Fruit fly (Drosophila melanogaster) whole organism, prepupa: Measurements from ENCODE around the gene mAChR-B.
A peak's percentile ranks its signal among the peaks of the same experiment; 100 is the strongest.
"Not testable (repeated sequence)": the region's sequence is repeated elsewhere in the genome, so short reads cannot be mapped to it uniquely, and the experiment has no call there.

ENCODE experiments used
- Blimp-1 ChIP-seq: fragments of 200-800 bp; sonication (Bioruptor generic); optimal IDR thresholded peaks from 3 replicates; lab custom pipeline; 2017; ENCODE audit warnings: missing biosample characterization, missing genetic modification characterization, mild to moderate bottlenecking, moderate library complexity, missing genetic modification reagents
- CG10631 ChIP-seq: fragments of 200-800 bp; sonication (Bioruptor generic); optimal IDR thresholded peaks from 2 replicates; lab custom pipeline; 2016; ENCODE audit warnings: missing biosample characterization, missing genetic modification characterization
- CG10669 ChIP-seq: fragments of 200-800 bp; sonication (Bioruptor generic); optimal IDR thresholded peaks from 3 replicates; lab custom pipeline; 2018; ENCODE audit warnings: missing biosample characterization, mild to moderate bottlenecking, missing genetic modification characterization, moderate library complexity
- CG11294 ChIP-seq: fragments of 200-800 bp; sonication (Bioruptor generic); IDR thresholded peaks from 2 replicates; pipeline ENCODE4 v1.3.6; 2022; ENCODE audit warnings: missing biosample characterization, missing genetic modification characterization
- CG11762 ChIP-seq: fragments of 200-800 bp; sonication (Bioruptor generic); optimal IDR thresholded peaks from 3 replicates; lab custom pipeline; 2016; ENCODE audit warnings: missing biosample characterization, missing genetic modification characterization; ENCODE audit not compliant: insufficient read depth
- CG11902 ChIP-seq: fragments of 200-800 bp; sonication (Bioruptor generic); optimal IDR thresholded peaks from 3 replicates; lab custom pipeline; 2016; ENCODE audit warnings: missing biosample characterization, missing genetic modification characterization
- CG1621 ChIP-seq: fragments of 200-800 bp; sonication (Bioruptor generic); optimal IDR thresholded peaks from 3 replicates; lab custom pipeline; 2018; ENCODE audit warnings: missing biosample characterization, mild to moderate bottlenecking, missing genetic modification characterization
- CG16779 ChIP-seq: fragments of 200-800 bp; sonication (Bioruptor generic); optimal IDR thresholded peaks from 3 replicates; lab custom pipeline; 2017; ENCODE audit warnings: missing biosample characterization, mild to moderate bottlenecking, missing genetic modification characterization
- CG3032 ChIP-seq: fragments of 200-800 bp; optimal IDR thresholded peaks from 2 replicates; lab custom pipeline; 2019; ENCODE audit warnings: missing biosample characterization, mild to moderate bottlenecking, missing genetic modification characterization, moderate library complexity
- CG31627 ChIP-seq: fragments of 200-800 bp; sonication (Bioruptor generic); optimal IDR thresholded peaks from 3 replicates; lab custom pipeline; 2016; ENCODE audit warnings: missing biosample characterization, missing genetic modification characterization
- CG32006 ChIP-seq: fragments of 200-800 bp; sonication (Bioruptor generic); optimal IDR thresholded peaks from 3 replicates; lab custom pipeline; 2017; ENCODE audit warnings: missing biosample characterization, mild to moderate bottlenecking, missing genetic modification characterization
- CG34406 ChIP-seq: fragments of 200-800 bp; sonication (Bioruptor generic); optimal IDR thresholded peaks from 3 replicates; lab custom pipeline; 2016; ENCODE audit warnings: missing biosample characterization, missing genetic modification characterization
- CG4318 ChIP-seq: fragments of 200-800 bp; sonication (Bioruptor generic); optimal IDR thresholded peaks from 3 replicates; lab custom pipeline; 2017; ENCODE audit warnings: missing biosample characterization, mild to moderate bottlenecking, missing genetic modification characterization
- CG6163 ChIP-seq: fragments of 200-800 bp; sonication (Bioruptor generic); IDR thresholded peaks from 3 replicates; pipeline ENCODE4 v1.3.6; 2022; ENCODE audit warnings: missing biosample characterization, missing genetic modification characterization
- CG6276 ChIP-seq: fragments of 200-800 bp; sonication (Bioruptor generic); optimal IDR thresholded peaks from 2 replicates; lab custom pipeline; 2017; ENCODE audit warnings: missing biosample characterization, mild to moderate bottlenecking, missing genetic modification characterization
- CG6792 ChIP-seq: fragments of 200-800 bp; sonication (Bioruptor generic); optimal IDR thresholded peaks from 3 replicates; lab custom pipeline; 2016; ENCODE audit warnings: missing biosample characterization, missing genetic modification characterization
- CG6808 ChIP-seq: fragments of 200-800 bp; sonication (Bioruptor generic); optimal IDR thresholded peaks from 3 replicates; lab custom pipeline; 2017; ENCODE audit warnings: missing biosample characterization, missing genetic modification characterization, mild to moderate bottlenecking, moderate library complexity, missing genetic modification reagents
- CG7368 ChIP-seq: fragments of 200-800 bp; sonication (Bioruptor generic); optimal IDR thresholded peaks from 3 replicates; lab custom pipeline; 2016; ENCODE audit warnings: missing biosample characterization, missing genetic modification characterization
- CG8119 ChIP-seq: fragments of 200-800 bp; sonication (Bioruptor generic); IDR thresholded peaks from 3 replicates; pipeline ENCODE4 v1.3.6; 2022; ENCODE audit warnings: missing biosample characterization, missing genetic modification characterization
- CG8632 ChIP-seq: fragments of 200-800 bp; sonication (Bioruptor generic); optimal IDR thresholded peaks from 3 replicates; lab custom pipeline; 2016; ENCODE audit warnings: missing biosample characterization, missing genetic modification characterization
- CG9139 ChIP-seq: fragments of 200-800 bp; sonication (Bioruptor generic); optimal IDR thresholded peaks from 3 replicates; lab custom pipeline; 2017; ENCODE audit warnings: missing biosample characterization, mild to moderate bottlenecking, missing genetic modification characterization
- Eip75B ChIP-seq: fragments of 200-800 bp; sonication (Bioruptor generic); optimal IDR thresholded peaks from 3 replicates; lab custom pipeline; 2016; ENCODE audit warnings: missing biosample characterization, missing genetic modification characterization
- Eip78C ChIP-seq: fragments of 200-800 bp; sonication (Bioruptor generic); peaks from one replicate; lab custom pipeline; 2016; ENCODE audit warnings: missing biosample characterization, missing genetic modification characterization
- Ets96B ChIP-seq: fragments of 200-800 bp; optimal IDR thresholded peaks from 2 replicates; lab custom pipeline; 2019; ENCODE audit warnings: missing biosample characterization, mild to moderate bottlenecking, missing genetic modification characterization, moderate library complexity
- Gug ChIP-seq: fragments of 200-800 bp; sonication (Bioruptor generic); IDR thresholded peaks from 2 replicates; pipeline ENCODE4 v1.3.6; 2022; ENCODE audit warnings: missing biosample characterization, missing genetic modification characterization
- Hr39 ChIP-seq: fragments of 200-800 bp; sonication (Bioruptor generic); optimal IDR thresholded peaks from 2 replicates; lab custom pipeline; 2016; ENCODE audit warnings: missing biosample characterization, missing genetic modification characterization
- Hr4 ChIP-seq: fragments of 200-800 bp; sonication (Bioruptor generic); optimal IDR thresholded peaks from 3 replicates; lab custom pipeline; 2016; ENCODE audit warnings: missing biosample characterization, missing genetic modification characterization
- Lpt ChIP-seq: fragments of 200-800 bp; sonication (Bioruptor generic); optimal IDR thresholded peaks from 3 replicates; lab custom pipeline; 2016; ENCODE audit warnings: missing biosample characterization, missing genetic modification characterization
- OdsH ChIP-seq: fragments of 200-800 bp; sonication (Bioruptor generic); optimal IDR thresholded peaks from 3 replicates; lab custom pipeline; 2016; ENCODE audit warnings: missing biosample characterization, missing genetic modification characterization
- Sox102F ChIP-seq: fragments of 200-800 bp; sonication (Bioruptor generic); optimal IDR thresholded peaks from 2 replicates; lab custom pipeline; 2016; ENCODE audit warnings: missing biosample characterization, mild to moderate bottlenecking, missing genetic modification characterization
- Sox14 ChIP-seq: fragments of 200-800 bp; sonication (Bioruptor generic); optimal IDR thresholded peaks from 3 replicates; lab custom pipeline; 2016; ENCODE audit warnings: missing biosample characterization, missing genetic modification characterization
- achi ChIP-seq: fragments of 200-800 bp; sonication (Bioruptor generic); optimal IDR thresholded peaks from 3 replicates; lab custom pipeline; 2016; ENCODE audit warnings: missing biosample characterization, missing genetic modification characterization
- cyc ChIP-seq: fragments of 200-800 bp; sonication (Bioruptor generic); optimal IDR thresholded peaks from 3 replicates; lab custom pipeline; 2016; ENCODE audit warnings: missing biosample characterization, missing genetic modification characterization
- dac ChIP-seq: fragments of 200-800 bp; sonication (Bioruptor generic); optimal IDR thresholded peaks from 2 replicates; lab custom pipeline; 2017; ENCODE audit warnings: missing biosample characterization, mild to moderate bottlenecking, missing genetic modification characterization
- dsx ChIP-seq: fragments of 200-800 bp; optimal IDR thresholded peaks from 3 replicates; lab custom pipeline; 2019; ENCODE audit warnings: missing biosample characterization, mild to moderate bottlenecking, missing genetic modification characterization, moderate library complexity; ENCODE audit not compliant: poor library complexity, severe bottlenecking
- eg ChIP-seq: fragments of 200-800 bp; sonication (Bioruptor generic); IDR thresholded peaks from 3 replicates; pipeline ENCODE4 v1.3.6; 2022; ENCODE audit warnings: missing biosample characterization, missing genetic modification characterization
- fd85E ChIP-seq: fragments of 200-800 bp; sonication (Bioruptor generic); optimal IDR thresholded peaks from 3 replicates; lab custom pipeline; 2016; ENCODE audit warnings: missing biosample characterization, missing genetic modification characterization
- fkh ChIP-seq: fragments of 200-800 bp; sonication (Bioruptor generic); optimal IDR thresholded peaks from 3 replicates; lab custom pipeline; 2017; ENCODE audit warnings: missing biosample characterization, mild to moderate bottlenecking, missing genetic modification characterization, moderate library complexity
- lz ChIP-seq: fragments of 200-800 bp; sonication (Bioruptor generic); optimal IDR thresholded peaks from 3 replicates; lab custom pipeline; 2016; ENCODE audit warnings: missing biosample characterization, missing genetic modification characterization
- net ChIP-seq: fragments of 200-800 bp; sonication (Bioruptor generic); optimal IDR thresholded peaks from 3 replicates; lab custom pipeline; 2016; ENCODE audit warnings: missing biosample characterization, missing genetic modification characterization
- pdm3 ChIP-seq: fragments of 200-800 bp; sonication (Bioruptor generic); optimal IDR thresholded peaks from 3 replicates; lab custom pipeline; 2016; ENCODE audit warnings: missing biosample characterization, missing genetic modification characterization
- spab ChIP-seq: fragments of 200-800 bp; sonication (Bioruptor generic); optimal IDR thresholded peaks from 2 replicates; lab custom pipeline; 2017; ENCODE audit warnings: missing biosample characterization, mild to moderate bottlenecking, missing genetic modification characterization, missing genetic modification reagents
- topi ChIP-seq: fragments of 200-800 bp; sonication (Bioruptor generic); optimal IDR thresholded peaks from 3 replicates; lab custom pipeline; 2016; ENCODE audit warnings: missing biosample characterization, missing genetic modification characterization

The mAChR-B gene

dm6 chr3R:8040843-8041242, 18.2 kb upstream of the mAChR-B start, which contains the start of gene CG43060 (continued):
- TF ChIP-seq CG10669 (GFP tag; lab: Kevin White, UChicago) (peak; percentile 15), CG9139 (GFP tag; lab: Kevin White, UChicago) (no peak), CG34406 (no peak), Blimp-1 (GFP tag; lab: Kevin White, UChicago) (no peak), Lpt (no peak), Sox102F (GFP tag; lab: Kevin White, UChicago) (peak; percentile 52), cyc (GFP tag; lab: Kevin White, UChicago) (no peak), fkh (no peak), dac (GFP tag; lab: Kevin White, UChicago) (no peak), CG6276 (GFP tag; lab: Kevin White, UChicago) (peak; percentile 4), dsx (GFP tag; lab: Kevin White, UChicago) (peak; percentile 39), OdsH (peak; percentile 10), CG32006 (GFP tag; lab: Kevin White, UChicago) (peak; percentile 37), spab (peak; percentile 0), lz (GFP tag; lab: Kevin White, UChicago) (peak; percentile 19), eg (0 out of 3 replicates have a peak, but pooled peaks have one; percentile 17), net (GFP tag; lab: Kevin White, UChicago) (no peak), CG4318 (no peak), CG1621 (tag; lab: Kevin White, UChicago) (peak; percentile 0), Gug (GFP tag; lab: Robert Waterston, UW) (0 out of 2 replicates have a peak, but pooled peaks have one; percentile 18), CG3032 (tag; lab: Kevin White, UChicago) (peak; percentile 16)
- TF ChIP-seq, all 60 proteins: peak for 28

- not testable (repeated sequence) for TF ChIP-seq CG8632, pdm3, Eip75B (GFP tag; lab: Kevin White, UChicago)
Measured at dm6 chr3R:8048867-8049266, 10.2 kb upstream of the mAChR-B start, which contains the start of gene CG43618. TSS of gene CG43618 (plus strand) at chr3R:8049167.

- TF ChIP-seq Hr39 (GFP tag; lab: Kevin White, UChicago); CG4318; CG9139 (GFP tag; lab: Kevin White, UChicago): not testable (repeated sequence)
- TF ChIP-seq, all 60 proteins: peak for 0; not testable (repeated sequence) for 60
Measured at dm6 chr3R:8049373-8049772, 9.7 kb upstream of the mAChR-B start, which contains the start of gene CG43061. TSS of gene CG43061 (plus strand) at chr3R:8049673.

- TF ChIP-seq CG10631 (GFP tag; lab: Kevin White, UChicago) (peak; percentile 5), CG7368 (no peak), Eip75B (GFP tag; lab: Kevin White, UChicago) (no peak), CG34406 (no peak), CG32006 (GFP tag; lab: Kevin White, UChicago) (peak; percentile 43), pdm3 (GFP tag; lab: Kevin White, UChicago) (peak; percentile 28), OdsH (peak; percentile 24), CG1621 (tag; lab: Kevin White, UChicago) (no peak), dac (GFP tag; lab: Kevin White, UChicago) (no peak), Gug (GFP tag; lab: Robert Waterston, UW) (no peak), CG6276 (GFP tag; lab: Kevin White, UChicago) (peak; percentile 1), CG11762 (GFP tag; lab: Kevin White, UChicago) (no peak), dsx (GFP tag; lab: Kevin White, UChicago) (no peak), fd85E (GFP tag; lab: Kevin White, UChicago) (no peak), fkh (no peak), lz (GFP tag; lab: Kevin White, UChicago) (no peak), topi (GFP tag; lab: Kevin White, UChicago) (peak; percentile 3), CG6163 (GFP tag; lab: Robert Waterston, UW) (no peak), eg (no peak), Ets96B (tag; lab: Kevin White, UChicago) (peak; percentile 33), achi (GFP tag; lab: Kevin White, UChicago) (peak; percentile 32), CG6792 (no peak), CG31627 (GFP tag; lab: Kevin White, UChicago) (peak; percentile 14), Hr4 (peak; percentile 17), CG16779 (no peak), cyc (GFP tag; lab: Kevin White, UChicago) (no peak), CG11294 (GFP tag; lab: Robert Waterston, UW) (no peak; the same call in 1 of the 2 replicates), Eip78C (peak; percentile 76), Blimp-1 (GFP tag; lab: Kevin White, UChicago) (no peak), CG8119 (no peak), CG11902 (GFP tag; lab: Kevin White, UChicago) (no peak), CG6808 (GFP tag; lab: Kevin White, UChicago) (no peak), Sox14 (GFP tag; lab: Kevin White, UChicago) (no peak)
Measured at dm6 chr3R:8072635-8073034, 13.6 kb downstream of the mAChR-B start.
